Fruit fly (Drosophila melanogaster) whole organism, embryonic: ENCODE data around the gene Prp5.

ENCODE experiments used
- Atf6 ChIP-seq: fragments of 200-800 bp; sonication (Bioruptor generic); IDR thresholded peaks from 2 replicates; pipeline ENCODE4 v1.3.6; 2022; ENCODE audit warnings: missing biosample characterization, missing genetic modification characterization
- Bdp1 ChIP-seq: fragments of 200-800 bp; sonication (Bioruptor generic); optimal IDR thresholded peaks from 3 replicates; lab custom pipeline; 2016; ENCODE audit warnings: missing biosample characterization, missing genetic modification characterization
- CG1024 ChIP-seq: fragments of 200-800 bp; sonication (Bioruptor generic); IDR thresholded peaks from 2 replicates; pipeline ENCODE4 v1.3.6; 2022; ENCODE audit warnings: missing biosample characterization, missing genetic modification characterization
- CG12219 ChIP-seq: fragments of 200-800 bp; sonication (Bioruptor generic); optimal IDR thresholded peaks from 3 replicates; lab custom pipeline; 2018; ENCODE audit warnings: missing biosample characterization, mild to moderate bottlenecking, missing genetic modification characterization
- CG1233 ChIP-seq: fragments of 200-800 bp; sonication (Bioruptor generic); optimal IDR thresholded peaks from 4 replicates; lab custom pipeline; 2018; ENCODE audit warnings: missing biosample characterization, mild to moderate bottlenecking, missing genetic modification characterization
- CG13894 ChIP-seq: fragments of 200-800 bp; sonication (Bioruptor generic); optimal IDR thresholded peaks from 3 replicates; lab custom pipeline; 2018; ENCODE audit warnings: missing biosample characterization, mild to moderate bottlenecking, missing genetic modification characterization, moderate library complexity
- CG14441 ChIP-seq: fragments of 200-800 bp; sonication (Bioruptor generic); IDR thresholded peaks from 2 replicates; pipeline ENCODE4 v1.3.6; 2022; ENCODE audit warnings: missing biosample characterization, missing genetic modification characterization
- CG14860 ChIP-seq: fragments of 200-800 bp; sonication (Bioruptor generic); IDR thresholded peaks from 3 replicates; pipeline ENCODE4 v1.3.6; 2022; ENCODE audit warnings: missing biosample characterization, missing genetic modification characterization; ENCODE audit not compliant: partially characterized antibody
- CG15479 ChIP-seq: fragments of 200-800 bp; sonication (Bioruptor generic); optimal IDR thresholded peaks from 3 replicates; lab custom pipeline; 2019; ENCODE audit warnings: missing biosample characterization, mild to moderate bottlenecking, missing genetic modification characterization, moderate library complexity
- CG1832 ChIP-seq: fragments of 200-800 bp; sonication (Bioruptor generic); optimal IDR thresholded peaks from 2 replicates; lab custom pipeline; 2017; ENCODE audit warnings: missing biosample characterization, mild to moderate bottlenecking, missing genetic modification characterization, inconsistent platforms
- CG18764 ChIP-seq: fragments of 200-800 bp; sonication (Bioruptor generic); optimal IDR thresholded peaks from 3 replicates; lab custom pipeline; 2016; ENCODE audit warnings: missing biosample characterization, missing genetic modification characterization
- CG3163 ChIP-seq: fragments of 200-800 bp; sonication (Bioruptor generic); optimal IDR thresholded peaks from 3 replicates; lab custom pipeline; 2016; ENCODE audit warnings: missing biosample characterization, missing genetic modification characterization
- CG32532 ChIP-seq: fragments of 200-800 bp; sonication (Bioruptor generic); IDR thresholded peaks from 2 replicates; pipeline ENCODE4 v1.3.6; 2022; ENCODE audit warnings: missing biosample characterization, missing genetic modification characterization
- CG32772 ChIP-seq: fragments of 200-800 bp; sonication (Bioruptor generic); IDR thresholded peaks from 2 replicates; pipeline ENCODE4 v1.3.6; 2022; ENCODE audit warnings: missing biosample characterization, missing genetic modification characterization
- CG5953 ChIP-seq: fragments of 200-800 bp; sonication (Bioruptor generic); IDR thresholded peaks from 2 replicates; pipeline ENCODE4 v1.3.6; 2022; ENCODE audit warnings: missing biosample characterization, missing genetic modification characterization
- CG6683 ChIP-seq: fragments of 200-800 bp; sonication (Bioruptor generic); optimal IDR thresholded peaks from 2 replicates; lab custom pipeline; 2017; ENCODE audit warnings: missing biosample characterization, mild to moderate bottlenecking, missing genetic modification characterization, missing genetic modification reagents
- CTCF ChIP-seq: fragments of 200-800 bp; sonication (Bioruptor generic); optimal IDR thresholded peaks from 2 replicates; lab custom pipeline; 2017; ENCODE audit warnings: missing biosample characterization, mild to moderate bottlenecking, missing genetic modification characterization, moderate library complexity
- Dip2 ChIP-seq: fragments of 200-800 bp; sonication (Bioruptor generic); IDR thresholded peaks from 2 replicates; pipeline ENCODE4 v1.3.6; 2022; ENCODE audit warnings: missing biosample characterization, missing genetic modification characterization
- E2f1 ChIP-seq: fragments of 200-800 bp; sonication (Bioruptor generic); IDR thresholded peaks from 2 replicates; pipeline ENCODE4 v1.3.6; 2022; ENCODE audit warnings: missing biosample characterization, missing genetic modification characterization
- HHEX ChIP-seq: fragments of 200-800 bp; sonication (Bioruptor generic); optimal IDR thresholded peaks from 3 replicates; lab custom pipeline; 2017; ENCODE audit warnings: missing biosample characterization, mild to moderate bottlenecking, missing genetic modification characterization, missing genetic modification reagents
- MBD-R2 ChIP-seq: fragments of 200-800 bp; sonication (Bioruptor generic); IDR thresholded peaks from 2 replicates; pipeline ENCODE4 v1.3.6; 2022; ENCODE audit warnings: missing biosample characterization, missing genetic modification characterization
- Max ChIP-seq: fragments of 200-800 bp; sonication (Bioruptor generic); optimal IDR thresholded peaks from 2 replicates; lab custom pipeline; 2016; ENCODE audit warnings: missing biosample characterization, mild to moderate bottlenecking, missing genetic modification characterization
- NC2α ChIP-seq: fragments of 200-800 bp; sonication (Bioruptor generic); optimal IDR thresholded peaks from 2 replicates; lab custom pipeline; 2016; ENCODE audit warnings: missing biosample characterization, missing genetic modification characterization
- Nf-YB ChIP-seq: fragments of 200-800 bp; sonication (Bioruptor generic); optimal IDR thresholded peaks from 3 replicates; lab custom pipeline; 2019; ENCODE audit warnings: missing biosample characterization, mild to moderate bottlenecking, missing genetic modification characterization, moderate library complexity
- Pdp1 ChIP-seq, 2 experiments: fragments of 200-800 bp; sonication (Bioruptor generic); optimal IDR thresholded peaks; 3 replicates each; lab custom pipeline; 2016; ENCODE audit warnings: missing biosample characterization in 2 of 2, missing genetic modification characterization in 2 of 2, mild to moderate bottlenecking in 1 of 2, moderate library complexity in 1 of 2
- Rx ChIP-seq: fragments of 200-800 bp; sonication (Bioruptor generic); IDR thresholded peaks from 2 replicates; pipeline ENCODE4 v1.3.6; 2022; ENCODE audit warnings: missing biosample characterization, missing genetic modification characterization
- ac ChIP-seq: fragments of 200-800 bp; sonication (Bioruptor generic); optimal IDR thresholded peaks from 3 replicates; lab custom pipeline; 2017; ENCODE audit warnings: missing biosample characterization, mild to moderate bottlenecking, missing genetic modification characterization
- ash1 ChIP-seq: fragments of 200-800 bp; sonication (Bioruptor generic); optimal IDR thresholded peaks from 2 replicates; lab custom pipeline; 2018; ENCODE audit warnings: missing biosample characterization, mild to moderate bottlenecking, missing genetic modification characterization
- bbx ChIP-seq: fragments of 200-800 bp; sonication (Bioruptor generic); IDR thresholded peaks from 2 replicates; pipeline ENCODE4 v1.3.6; 2022; ENCODE audit warnings: missing biosample characterization, missing genetic modification characterization; ENCODE audit not compliant: partially characterized antibody
- crc ChIP-seq: fragments of 200-800 bp; sonication (Bioruptor generic); optimal IDR thresholded peaks from 2 replicates; lab custom pipeline; 2016; ENCODE audit warnings: missing biosample characterization, missing genetic modification characterization
- ewg ChIP-seq: fragments of 200-800 bp; sonication (Bioruptor generic); optimal IDR thresholded peaks from 3 replicates; lab custom pipeline; 2017; ENCODE audit warnings: mild to moderate bottlenecking, missing biosample characterization, missing genetic modification reagents, missing genetic modification characterization
- fru ChIP-seq: fragments of >200 bp; optimal IDR thresholded peaks from 2 replicates; lab custom pipeline; 2017
- gem ChIP-seq: fragments of 200-800 bp; sonication (Bioruptor generic); optimal IDR thresholded peaks from 2 replicates; lab custom pipeline; 2019; ENCODE audit warnings: missing biosample characterization, mild to moderate bottlenecking, missing genetic modification characterization, moderate library complexity
- kah ChIP-seq: fragments of 200-800 bp; sonication (Bioruptor generic); optimal IDR thresholded peaks from 2 replicates; lab custom pipeline; 2018; ENCODE audit warnings: missing biosample characterization, mild to moderate bottlenecking, missing genetic modification characterization
- lola ChIP-seq, 3 experiments: fragments of >200 bp in 2 of 3; fragments of 200-800 bp in 1 of 3; sonication (Bioruptor generic) in 1 of 3; optimal IDR thresholded peaks; 2 replicates each; lab custom pipeline; 2017 to 2019; ENCODE audit warnings: missing biosample characterization in 3 of 3, missing genetic modification characterization in 3 of 3, mild to moderate bottlenecking in 1 of 3, moderate library complexity in 1 of 3
- nerfin-1 ChIP-seq: fragments of 200-800 bp; sonication (Bioruptor generic); optimal IDR thresholded peaks from 3 replicates; lab custom pipeline; 2019; ENCODE audit warnings: missing biosample characterization, mild to moderate bottlenecking, missing genetic modification characterization, moderate library complexity
- nom ChIP-seq: fragments of 200-800 bp; sonication (Bioruptor generic); optimal IDR thresholded peaks from 2 replicates; lab custom pipeline; 2017; ENCODE audit warnings: missing biosample characterization, missing genetic modification characterization, mild to moderate bottlenecking, moderate library complexity, missing genetic modification reagents
- p53 ChIP-seq: fragments of 200-800 bp; sonication (Bioruptor generic); optimal IDR thresholded peaks from 2 replicates; lab custom pipeline; 2016; ENCODE audit warnings: missing biosample characterization, missing genetic modification characterization
- prd ChIP-seq, 3 experiments: fragments of >200 bp in 2 of 3; fragments of 200-800 bp in 1 of 3; sonication (Bioruptor generic) in 1 of 3; optimal IDR thresholded peaks in 2 of 3; IDR thresholded peaks in 1 of 3; 2 replicates in 2 of 3; 3 replicates in 1 of 3; pipeline versions ENCODE4 v1.3.6 to Lab custom; 2017 to 2022; ENCODE audit warnings: missing biosample characterization in 1 of 3, missing genetic modification characterization in 1 of 3
- sc ChIP-seq, 3 experiments: fragments of >200 bp in 2 of 3; fragments of 200-800 bp in 1 of 3; sonication (Bioruptor generic) in 1 of 3; optimal IDR thresholded peaks; 2 replicates in 2 of 3; 3 replicates in 1 of 3; lab custom pipeline; 2017; ENCODE audit warnings: mild to moderate bottlenecking in 1 of 3, missing biosample characterization in 1 of 3, missing genetic modification characterization in 1 of 3, missing genetic modification reagents in 1 of 3
- so ChIP-seq: fragments of 200-800 bp; sonication (Bioruptor generic); IDR thresholded peaks from 3 replicates; pipeline ENCODE4 v1.3.6; 2022; ENCODE audit warnings: missing biosample characterization, missing genetic modification characterization
- tgo ChIP-seq: fragments of 200-800 bp; sonication (Bioruptor generic); IDR thresholded peaks from 3 replicates; pipeline ENCODE4 v1.3.6; 2022; ENCODE audit warnings: missing biosample characterization, missing genetic modification characterization
- vnd ChIP-seq: fragments of 200-800 bp; sonication (Bioruptor generic); IDR thresholded peaks from 3 replicates; pipeline ENCODE4 v1.3.6; 2022; ENCODE audit warnings: missing biosample characterization, missing genetic modification characterization; ENCODE audit not compliant: partially characterized antibody
- wek ChIP-seq: fragments of 200-800 bp; sonication (Bioruptor generic); optimal IDR thresholded peaks from 3 replicates; lab custom pipeline; 2018; ENCODE audit warnings: missing biosample characterization, mild to moderate bottlenecking, missing genetic modification characterization, moderate library complexity
- zen2 ChIP-seq: fragments of 200-800 bp; sonication (Bioruptor generic); IDR thresholded peaks from 3 replicates; pipeline ENCODE4 v1.3.6; 2022; ENCODE audit warnings: missing biosample characterization, missing genetic modification characterization; ENCODE audit not compliant: partially characterized antibody

Prp5 gene

dm6 chrX:15379014-15379491, 34.1 kb downstream of the Prp5 start, which contains the start of gene acj6 (continued):
- TF ChIP-seq vnd (GFP tag; lab: Robert Waterston, UW) (no peak), p53 (GFP tag; lab: Kevin White, UChicago) (no peak), Nf-YB (GFP tag; lab: Kevin White, UChicago) (peak; percentile 94), CG1024 (GFP tag; lab: Robert Waterston, UW) (no peak), NC2α (GFP tag; lab: Kevin White, UChicago) (no peak), MBD-R2 (GFP tag; lab: Robert Waterston, UW) (no peak), CG1832 (GFP tag; lab: Kevin White, UChicago) (no peak), crc (GFP tag; lab: Kevin White, UChicago) (no peak), ewg (peak; percentile 72), sc (optimal IDR thresholded peaks at IDR 0.05; lab: Kevin White, UChicago) (no peak), sc (GFP tag; optimal IDR thresholded peaks at IDR 0.05; lab: Kevin White, UChicago) (no peak), nerfin-1 (peak; percentile 8), CG14441 (no peak)

- TF ChIP-seq Dip2 (GFP tag; lab: Robert Waterston, UW): peak; percentile 77
- TF ChIP-seq CG13894 (tag; lab: Kevin White, UChicago): no peak
- TF ChIP-seq CTCF: peak; percentile 90
- TF ChIP-seq HHEX (GFP tag; lab: Kevin White, UChicago): no peak
- no peak for TF ChIP-seq lola (GFP tag; optimal IDR thresholded peaks at IDR 0.05; lab: Kevin White, UChicago)
- TF ChIP-seq Bdp1 (GFP tag; lab: Kevin White, UChicago): no peak
Measured at dm6 chrX:15380207-15380606, 35.2 kb downstream of the Prp5 start.

dm6 chrX:15383513-15384373, 38.8 kb downstream of the Prp5 start:
- TF ChIP-seq CG5953 (GFP tag; lab: Robert Waterston, UW): no peak
- TF ChIP-seq ash1 (GFP tag; lab: Kevin White, UChicago): no peak
- peak in 1 of 2 experiments; percentile 7 for TF ChIP-seq Pdp1 (GFP tag; optimal IDR thresholded peaks at IDR 0.05; lab: Kevin White, UChicago)
- TF ChIP-seq NC2α (GFP tag; lab: Kevin White, UChicago): no peak
- no peak for TF ChIP-seq kah (GFP tag; lab: Kevin White, UChicago)
- no peak for TF ChIP-seq CG3163 (GFP tag; lab: Kevin White, UChicago)
- no peak for TF ChIP-seq bbx (GFP tag; lab: Robert Waterston, UW)
- TF ChIP-seq CG15479: no peak
- no peak for TF ChIP-seq fru (lab: Kevin White, UChicago)
- TF ChIP-seq tgo (GFP tag; lab: Robert Waterston, UW): peak; percentile 60
- TF ChIP-seq E2f1 (GFP tag; lab: Robert Waterston, UW): peak; percentile 30; the same call in 1 of the 2 replicates
- no peak for TF ChIP-seq CG14860 (GFP tag; lab: Robert Waterston, UW)
- TF ChIP-seq CG32772 (GFP tag; lab: Robert Waterston, UW): no peak
- no peak for TF ChIP-seq Max
- peak; percentile 77 for TF ChIP-seq gem (tag; lab: Kevin White, UChicago)
- TF ChIP-seq CG1233 (GFP tag; lab: Kevin White, UChicago): no peak
- TF ChIP-seq wek: no peak
- no peak for TF ChIP-seq ac (GFP tag; lab: Kevin White, UChicago)
- peak; percentile 15 for TF ChIP-seq CG6683 (GFP tag; lab: Kevin White, UChicago)
- no peak for TF ChIP-seq Rx (GFP tag; lab: Robert Waterston, UW)
- no peak for TF ChIP-seq zen2 (GFP tag; lab: Robert Waterston, UW)
- TF ChIP-seq CG12219 (GFP tag; lab: Kevin White, UChicago): peak; percentile 40
- peak; percentile 35; the same call in 1 of the 2 replicates for TF ChIP-seq Atf6 (GFP tag; lab: Robert Waterston, UW)
- TF ChIP-seq nom (GFP tag; lab: Kevin White, UChicago): no peak
- TF ChIP-seq CG32532: no peak; the same call in 1 of the 2 replicates
- TF ChIP-seq prd (optimal IDR thresholded peaks at IDR 0.05; lab: Kevin White, UChicago): no peak
- TF ChIP-seq prd (GFP tag; IDR thresholded peaks at IDR 0.05; lab: Robert Waterston, UW): peak; percentile 61; the same call in 2 of the 3 replicates
- no peak for TF ChIP-seq CG18764
- no peak; the same call in 2 of the 3 replicates for TF ChIP-seq so (GFP tag; lab: Robert Waterston, UW)
